Worm (Caenorhabditis elegans): ENCODE measurements around the gene F29F11.20.
A peak's percentile ranks its signal among the peaks of the same experiment; 100 is the strongest.

The F29F11.20 gene

DNA sequence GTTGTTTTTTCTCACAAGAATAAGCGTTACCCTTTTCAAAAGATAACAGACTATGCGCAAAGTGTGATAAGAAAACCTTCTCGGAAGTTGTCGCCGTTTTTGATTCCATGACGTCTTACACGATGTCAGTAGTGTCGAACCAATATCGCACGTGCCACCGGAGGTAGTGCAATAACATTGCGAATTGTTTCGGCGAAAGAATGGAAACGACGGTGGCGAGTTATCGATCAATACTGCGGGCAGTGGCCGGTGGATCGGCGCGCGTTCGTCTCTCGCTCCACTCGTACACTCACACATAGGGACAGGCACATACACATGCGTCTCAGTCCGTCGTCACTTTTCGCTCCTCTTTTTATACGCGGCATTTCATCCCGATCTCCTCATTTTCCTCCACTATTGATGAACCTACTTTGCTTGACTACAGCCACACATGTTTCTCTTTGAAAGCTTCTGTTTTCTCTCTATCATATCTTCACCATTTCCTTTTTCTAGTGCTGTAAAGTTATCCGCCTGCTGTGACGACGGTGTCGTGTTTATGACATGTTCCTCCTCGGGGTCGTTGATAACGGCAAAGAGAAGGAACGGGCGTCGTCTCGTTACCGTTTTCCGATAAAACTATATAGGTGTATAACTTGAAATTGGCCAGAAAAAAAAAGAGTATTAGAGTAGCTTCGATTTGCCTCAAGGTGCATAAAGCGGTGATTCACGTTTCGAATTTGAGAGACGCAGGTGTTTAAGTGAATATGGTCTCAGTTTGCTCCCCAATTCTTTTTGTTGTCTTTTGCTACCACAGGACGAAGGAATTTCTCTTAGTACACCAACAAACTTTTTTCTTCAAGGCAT lies 6.4 kb upstream of the F29F11.20 start (continued):
- TF ChIP-seq dmd-6 (GFP tag; IDR thresholded peaks at IDR 0.05) = peak; percentile 79
- TF ChIP-seq lin-15B (tag; optimal IDR thresholded peaks at IDR 0.05) = no peak
- TF ChIP-seq jun-1 (tag; optimal IDR thresholded peaks at IDR 0.05) = no peak
- TF ChIP-seq zag-1 (tag; optimal IDR thresholded peaks at IDR 0.05) = no peak
- TF ChIP-seq dpl-1 (GFP tag; optimal IDR thresholded peaks at IDR 0.05) = peak; percentile 1
- TF ChIP-seq daf-16 (GFP tag; optimal IDR thresholded peaks at IDR 0.05) = peak in 1 of 2 experiments; percentile 73
- peak; percentile 67 for TF ChIP-seq daf-16 (tag; optimal IDR thresholded peaks at IDR 0.05)
- TF ChIP-seq ama-1 (optimal IDR thresholded peaks at IDR 0.05) = no peak
- no peak for TF ChIP-seq ztf-7 (tag; optimal IDR thresholded peaks at IDR 0.05)
- no peak for TF ChIP-seq sdz-12 (GFP tag; optimal IDR thresholded peaks at IDR 0.05)
- TF ChIP-seq D1046.2 (GFP tag; IDR thresholded peaks at IDR 0.05) = no peak
- TF ChIP-seq mxl-2 (GFP tag; conservative IDR thresholded peaks at IDR 0.05) = no peak
- TF ChIP-seq lin-29 (GFP tag; IDR thresholded peaks at IDR 0.05) = no peak
- TF ChIP-seq fos-1 (tag; optimal IDR thresholded peaks at IDR 0.05) = no peak
- TF ChIP-seq F37D6.2 (tag; optimal IDR thresholded peaks at IDR 0.05) = no peak
- TF ChIP-seq nhr-10 (tag; optimal IDR thresholded peaks at IDR 0.05) = no peak
- peak; percentile 6 for TF ChIP-seq gei-8 (GFP tag; optimal IDR thresholded peaks at IDR 0.05)
- no peak for TF ChIP-seq skn-1 (tag; optimal IDR thresholded peaks at IDR 0.05)
- TF ChIP-seq nhr-42 (GFP tag; IDR thresholded peaks at IDR 0.05) = no peak
- peak; percentile 27 for TF ChIP-seq rbr-2 (tag; optimal IDR thresholded peaks at IDR 0.05)
- TF ChIP-seq unc-39 (tag; optimal IDR thresholded peaks at IDR 0.05) = no peak
- TF ChIP-seq spr-3 (GFP tag; optimal IDR thresholded peaks at IDR 0.05) = no peak
- peak in 1 of 2 experiments; percentile 78 for TF ChIP-seq mdl-1 (tag; optimal IDR thresholded peaks at IDR 0.05)

DNA sequence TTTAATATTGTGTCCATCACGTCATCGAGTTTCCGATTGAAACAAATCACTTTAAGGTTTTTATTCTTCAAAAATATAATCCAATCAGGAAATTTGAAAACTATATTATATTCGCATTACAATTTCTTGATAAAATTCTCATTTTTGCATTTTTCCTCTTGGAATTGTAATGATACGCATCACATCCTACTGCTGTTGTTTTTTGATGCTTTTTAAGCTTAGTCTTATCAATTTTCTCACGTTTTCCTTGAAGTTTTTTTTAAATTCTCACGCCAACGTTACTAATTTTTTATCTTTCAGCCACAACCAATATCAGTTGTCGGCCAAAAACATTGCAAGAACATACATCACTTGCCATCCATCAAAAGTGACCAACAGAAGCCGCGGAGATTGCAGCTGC lies 5.6 kb upstream of the F29F11.20 start, which contains the start of gene gsp-1:
gsp-1 (plus strand) TSS at position 301 of the 400 bp plus-strand sequence.
- no peak for TF ChIP-seq nhr-77 (tag; optimal IDR thresholded peaks at IDR 0.05)
- TF ChIP-seq duxl-1 (tag; optimal IDR thresholded peaks at IDR 0.05; ENCODE audit: poor library complexity) = no peak
- TF ChIP-seq aha-1 (tag) = peak; percentile 22
- TF ChIP-seq ZK546.5 (tag; optimal IDR thresholded peaks at IDR 0.05) = no peak
- no peak for TF ChIP-seq nhr-10 (tag; optimal IDR thresholded peaks at IDR 0.05)
- no peak for TF ChIP-seq mdl-1 (tag; optimal IDR thresholded peaks at IDR 0.05)

DNA sequence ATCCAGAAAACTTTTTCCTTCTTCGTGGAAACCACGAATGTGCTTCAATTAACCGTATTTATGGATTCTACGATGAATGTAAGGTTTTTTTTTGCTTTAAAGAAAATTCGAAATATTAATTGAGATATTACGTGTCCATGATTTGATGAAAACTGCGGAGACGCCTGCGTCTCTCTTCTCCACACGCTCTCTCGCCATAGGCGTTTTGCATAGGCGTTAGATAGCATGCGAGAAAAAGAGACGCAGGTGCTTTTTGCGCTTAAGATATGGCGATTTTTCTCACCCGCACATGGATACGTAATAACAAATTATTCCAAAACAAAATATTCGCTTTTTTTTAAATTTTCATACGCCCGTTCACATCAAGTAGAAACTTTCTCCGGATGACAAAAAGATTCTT lies 4.2 kb upstream of the F29F11.20 start:
- no peak for TF ChIP-seq duxl-1 (tag; optimal IDR thresholded peaks at IDR 0.05; ENCODE audit: poor library complexity)
- no peak for TF ChIP-seq F49E8.2 (tag; optimal IDR thresholded peaks at IDR 0.05; ENCODE audit: borderline replicate concordance)
- no peak for TF ChIP-seq daf-19 (GFP tag; conservative IDR thresholded peaks at IDR 0.05)
- TF ChIP-seq ceh-28 (tag; optimal IDR thresholded peaks at IDR 0.05) = no peak
- TF ChIP-seq nhr-111 (GFP tag; optimal IDR thresholded peaks at IDR 0.05) = no peak
- TF ChIP-seq zip-11 (GFP tag; IDR thresholded peaks at IDR 0.05) = no peak
- TF ChIP-seq nhr-41 (GFP tag; IDR thresholded peaks at IDR 0.05) = no peak
- no peak for TF ChIP-seq F26F4.8 (GFP tag; conservative IDR thresholded peaks at IDR 0.05)
- no peak for TF ChIP-seq nhr-77 (tag; optimal IDR thresholded peaks at IDR 0.05)
- no peak for TF ChIP-seq vab-7 (GFP tag; IDR thresholded peaks at IDR 0.05)
- TF ChIP-seq lin-1 (GFP tag; IDR thresholded peaks at IDR 0.05) = no peak
- no peak for TF ChIP-seq lin-15B (tag; optimal IDR thresholded peaks at IDR 0.05)
- no peak for TF ChIP-seq mdt-29 (GFP tag; IDR thresholded peaks at IDR 0.05)
- TF ChIP-seq saeg-2 (GFP tag; IDR thresholded peaks at IDR 0.05) = no peak
